Fruit fly (Drosophila melanogaster) whole organism, embryonic: Measurements from ENCODE around the gene CG10300.

ENCODE experiments used
- Atf3 ChIP-seq: fragments of 200-800 bp; sonication (Bioruptor generic); optimal IDR thresholded peaks from 3 replicates; lab custom pipeline; 2016; ENCODE audit warnings: missing biosample characterization, missing genetic modification characterization
- CG10321 ChIP-seq: fragments of 200-800 bp; sonication (Bioruptor generic); IDR thresholded peaks from 2 replicates; pipeline ENCODE4 v1.3.6; 2022; ENCODE audit warnings: missing biosample characterization, missing genetic modification characterization
- CG10543 ChIP-seq: fragments of 200-800 bp; sonication (Bioruptor generic); optimal IDR thresholded peaks from 3 replicates; lab custom pipeline; 2017; ENCODE audit warnings: missing biosample characterization, mild to moderate bottlenecking, missing genetic modification characterization, moderate library complexity
- CG11398 ChIP-seq: fragments of 200-800 bp; sonication (Bioruptor generic); optimal IDR thresholded peaks from 2 replicates; lab custom pipeline; 2016; ENCODE audit warnings: missing biosample characterization, missing genetic modification characterization
- CG11456 ChIP-seq: fragments of 200-800 bp; sonication (Bioruptor generic); IDR thresholded peaks from 3 replicates; pipeline ENCODE4 v1.3.6; 2022; ENCODE audit warnings: missing biosample characterization, missing genetic modification characterization
- CG11504 ChIP-seq: fragments of 200-800 bp; sonication (Bioruptor generic); optimal IDR thresholded peaks from 3 replicates; lab custom pipeline; 2019; ENCODE audit warnings: missing biosample characterization, mild to moderate bottlenecking, missing genetic modification characterization, moderate library complexity
- CG11695 ChIP-seq: fragments of 200-800 bp; sonication (Bioruptor generic); IDR thresholded peaks from 3 replicates; pipeline ENCODE4 v1.3.6; 2022; ENCODE audit warnings: missing biosample characterization, missing genetic modification characterization
- CG11723 ChIP-seq: fragments of 200-800 bp; sonication (Bioruptor generic); optimal IDR thresholded peaks from 2 replicates; lab custom pipeline; 2017; ENCODE audit warnings: missing biosample characterization, mild to moderate bottlenecking, missing genetic modification characterization
- CG13775 ChIP-seq: fragments of 200-800 bp; sonication (Bioruptor generic); optimal IDR thresholded peaks from 3 replicates; lab custom pipeline; 2017; ENCODE audit warnings: missing biosample characterization, mild to moderate bottlenecking, missing genetic modification characterization
- CG1647 ChIP-seq: fragments of 200-800 bp; sonication (Bioruptor generic); optimal IDR thresholded peaks from 3 replicates; lab custom pipeline; 2016; ENCODE audit warnings: missing biosample characterization, missing genetic modification characterization
- CG16813 ChIP-seq: fragments of 200-800 bp; sonication (Bioruptor generic); IDR thresholded peaks from 3 replicates; pipeline ENCODE4 v1.3.6; 2022; ENCODE audit warnings: missing biosample characterization, missing genetic modification characterization; ENCODE audit not compliant: partially characterized antibody
- CG17568 ChIP-seq: fragments of 200-800 bp; sonication (Bioruptor generic); optimal IDR thresholded peaks from 2 replicates; lab custom pipeline; 2018; ENCODE audit warnings: missing biosample characterization, mild to moderate bottlenecking, missing genetic modification characterization, moderate library complexity
- CG17912 ChIP-seq: fragments of 200-800 bp; sonication (Bioruptor generic); optimal IDR thresholded peaks from 2 replicates; lab custom pipeline; 2018; ENCODE audit warnings: missing biosample characterization, mild to moderate bottlenecking, missing genetic modification characterization
- CG18262 ChIP-seq: fragments of 200-800 bp; optimal IDR thresholded peaks from 3 replicates; lab custom pipeline; 2019; ENCODE audit warnings: missing biosample characterization, mild to moderate bottlenecking, missing genetic modification characterization, moderate library complexity
- CG2202 ChIP-seq: fragments of 200-800 bp; sonication (Bioruptor generic); optimal IDR thresholded peaks from 2 replicates; lab custom pipeline; 2018; ENCODE audit warnings: missing biosample characterization, mild to moderate bottlenecking, missing genetic modification characterization
- CG30403 ChIP-seq: fragments of 200-800 bp; sonication (Bioruptor generic); optimal IDR thresholded peaks from 3 replicates; lab custom pipeline; 2016; ENCODE audit warnings: missing biosample characterization, missing genetic modification characterization
- CG3065 ChIP-seq: fragments of 200-800 bp; sonication (Bioruptor generic); optimal IDR thresholded peaks from 2 replicates; lab custom pipeline; 2016; ENCODE audit warnings: missing biosample characterization, missing genetic modification characterization
- CG31365 ChIP-seq: fragments of 200-800 bp; sonication (Bioruptor generic); optimal IDR thresholded peaks from 2 replicates; lab custom pipeline; 2018; ENCODE audit warnings: missing biosample characterization, mild to moderate bottlenecking, missing genetic modification characterization
- CG32767 ChIP-seq: fragments of 200-800 bp; sonication (Bioruptor generic); IDR thresholded peaks from 2 replicates; pipeline ENCODE4 v1.3.6; 2022; ENCODE audit warnings: missing biosample characterization, missing genetic modification characterization
- CG32772 ChIP-seq: fragments of 200-800 bp; sonication (Bioruptor generic); IDR thresholded peaks from 2 replicates; pipeline ENCODE4 v1.3.6; 2022; ENCODE audit warnings: missing biosample characterization, missing genetic modification characterization
- CG4360 ChIP-seq: fragments of 200-800 bp; sonication (Bioruptor generic); IDR thresholded peaks from 2 replicates; pipeline ENCODE4 v1.3.6; 2022; ENCODE audit warnings: missing biosample characterization, missing genetic modification characterization
- CG4707 ChIP-seq: fragments of 200-800 bp; sonication (Bioruptor generic); optimal IDR thresholded peaks from 2 replicates; lab custom pipeline; 2018; ENCODE audit warnings: missing biosample characterization, mild to moderate bottlenecking, missing genetic modification characterization, moderate library complexity
- CG7987 ChIP-seq: fragments of 200-800 bp; sonication (Bioruptor generic); optimal IDR thresholded peaks from 2 replicates; lab custom pipeline; 2018; ENCODE audit warnings: missing biosample characterization, mild to moderate bottlenecking, missing genetic modification characterization, moderate library complexity
- CG8478 ChIP-seq: fragments of >200 bp; optimal IDR thresholded peaks from 2 replicates; lab custom pipeline; 2018
- CG9727 ChIP-seq: fragments of 200-800 bp; sonication (Bioruptor generic); optimal IDR thresholded peaks from 3 replicates; lab custom pipeline; 2017; ENCODE audit warnings: missing biosample characterization, mild to moderate bottlenecking, missing genetic modification characterization
- Dip3 ChIP-seq: fragments of 200-800 bp; sonication (Bioruptor generic); optimal IDR thresholded peaks from 3 replicates; lab custom pipeline; 2016; ENCODE audit warnings: missing biosample characterization, missing genetic modification characterization
- Doc3 ChIP-seq: fragments of 200-800 bp; sonication (Bioruptor generic); IDR thresholded peaks from 3 replicates; pipeline ENCODE4 v1.3.6; 2022; ENCODE audit warnings: missing biosample characterization, missing genetic modification characterization; ENCODE audit not compliant: partially characterized antibody
- Jarid2 ChIP-seq: fragments of 200-800 bp; sonication (Bioruptor generic); optimal IDR thresholded peaks from 3 replicates; lab custom pipeline; 2017; ENCODE audit warnings: mild to moderate bottlenecking, missing biosample characterization, missing genetic modification reagents, missing genetic modification characterization
- MTF-1 ChIP-seq: fragments of 200-800 bp; sonication (Bioruptor generic); optimal IDR thresholded peaks from 2 replicates; lab custom pipeline; 2018; ENCODE audit warnings: missing biosample characterization, mild to moderate bottlenecking, missing genetic modification characterization, borderline replicate concordance
- Max ChIP-seq: fragments of 200-800 bp; sonication (Bioruptor generic); optimal IDR thresholded peaks from 2 replicates; lab custom pipeline; 2016; ENCODE audit warnings: missing biosample characterization, mild to moderate bottlenecking, missing genetic modification characterization
- Meics ChIP-seq: fragments of 200-800 bp; sonication (Bioruptor generic); optimal IDR thresholded peaks from 2 replicates; lab custom pipeline; 2017; ENCODE audit warnings: missing biosample characterization, mild to moderate bottlenecking, missing genetic modification characterization
- Nf-YB ChIP-seq: fragments of 200-800 bp; sonication (Bioruptor generic); optimal IDR thresholded peaks from 3 replicates; lab custom pipeline; 2019; ENCODE audit warnings: missing biosample characterization, mild to moderate bottlenecking, missing genetic modification characterization, moderate library complexity
- Rx ChIP-seq: fragments of 200-800 bp; sonication (Bioruptor generic); IDR thresholded peaks from 2 replicates; pipeline ENCODE4 v1.3.6; 2022; ENCODE audit warnings: missing biosample characterization, missing genetic modification characterization
- Scr ChIP-seq: fragments of 200-800 bp; sonication (Bioruptor generic); IDR thresholded peaks from 2 replicates; pipeline ENCODE4 v1.3.6; 2022; ENCODE audit warnings: missing biosample characterization, missing genetic modification characterization; ENCODE audit not compliant: partially characterized antibody
- bcd ChIP-seq: fragments of 200-800 bp; sonication (Bioruptor generic); optimal IDR thresholded peaks from 2 replicates; lab custom pipeline; 2017; ENCODE audit warnings: missing biosample characterization, mild to moderate bottlenecking, missing genetic modification characterization
- chn ChIP-seq: fragments of 200-800 bp; sonication (Bioruptor generic); optimal IDR thresholded peaks from 2 replicates; lab custom pipeline; 2016; ENCODE audit warnings: missing biosample characterization, missing genetic modification characterization
- disco-r ChIP-seq: fragments of 200-800 bp; sonication (Bioruptor generic); optimal IDR thresholded peaks from 2 replicates; lab custom pipeline; 2016; ENCODE audit warnings: missing biosample characterization, missing genetic modification characterization
- dmrt99B ChIP-seq: fragments of 200-800 bp; sonication (Bioruptor generic); optimal IDR thresholded peaks from 2 replicates; lab custom pipeline; 2018; ENCODE audit warnings: missing biosample characterization, mild to moderate bottlenecking, missing genetic modification characterization, moderate library complexity
- h ChIP-seq: fragments of >200 bp; optimal IDR thresholded peaks from 2 replicates; lab custom pipeline; 2017
- jigr1 ChIP-seq: fragments of 200-800 bp; sonication (Bioruptor generic); IDR thresholded peaks from 3 replicates; pipeline ENCODE4 v1.3.6; 2022; ENCODE audit warnings: missing biosample characterization, missing genetic modification characterization
- nom ChIP-seq: fragments of 200-800 bp; sonication (Bioruptor generic); optimal IDR thresholded peaks from 2 replicates; lab custom pipeline; 2017; ENCODE audit warnings: missing biosample characterization, missing genetic modification characterization, mild to moderate bottlenecking, moderate library complexity, missing genetic modification reagents
- onecut ChIP-seq: fragments of 200-800 bp; sonication (Bioruptor generic); IDR thresholded peaks from 2 replicates; pipeline ENCODE4 v1.3.6; 2022; ENCODE audit warnings: missing biosample characterization, missing genetic modification characterization
- phol ChIP-seq: fragments of 200-800 bp; sonication (Bioruptor generic); optimal IDR thresholded peaks from 3 replicates; lab custom pipeline; 2018; ENCODE audit warnings: missing biosample characterization, mild to moderate bottlenecking, missing genetic modification characterization, moderate library complexity
- pros ChIP-seq: fragments of 200-800 bp; sonication (Bioruptor generic); optimal IDR thresholded peaks from 3 replicates; lab custom pipeline; 2019; ENCODE audit warnings: missing biosample characterization, mild to moderate bottlenecking, missing genetic modification characterization, moderate library complexity
- rib ChIP-seq: fragments of 200-800 bp; sonication (Bioruptor generic); IDR thresholded peaks from 2 replicates; pipeline ENCODE4 v1.3.6; 2022; ENCODE audit warnings: missing biosample characterization, missing genetic modification characterization
- stwl ChIP-seq: fragments of 200-800 bp; sonication (Bioruptor generic); optimal IDR thresholded peaks from 3 replicates; lab custom pipeline; 2018; ENCODE audit warnings: missing biosample characterization, mild to moderate bottlenecking, missing genetic modification characterization, moderate library complexity
- tgo ChIP-seq: fragments of 200-800 bp; sonication (Bioruptor generic); IDR thresholded peaks from 3 replicates; pipeline ENCODE4 v1.3.6; 2022; ENCODE audit warnings: missing biosample characterization, missing genetic modification characterization
- tll ChIP-seq, 2 experiments: fragments of 200-800 bp in 1 of 2; fragments of >200 bp in 1 of 2; sonication (Bioruptor generic) in 1 of 2; optimal IDR thresholded peaks; 2 replicates each; lab custom pipeline; 2017 to 2019; ENCODE audit warnings: missing biosample characterization in 2 of 2, missing genetic modification characterization in 2 of 2, mild to moderate bottlenecking in 1 of 2, moderate library complexity in 1 of 2
- trem ChIP-seq: fragments of 200-800 bp; optimal IDR thresholded peaks from 3 replicates; lab custom pipeline; 2019; ENCODE audit warnings: missing biosample characterization, mild to moderate bottlenecking, missing genetic modification characterization, moderate library complexity
- wor ChIP-seq: fragments of 200-800 bp; sonication (Bioruptor generic); IDR thresholded peaks from 2 replicates; pipeline ENCODE4 v1.3.6; 2022; ENCODE audit warnings: missing biosample characterization, missing genetic modification characterization
- zen ChIP-seq: fragments of 200-800 bp; sonication (Bioruptor generic); optimal IDR thresholded peaks from 3 replicates; lab custom pipeline; 2018; ENCODE audit warnings: missing biosample characterization, mild to moderate bottlenecking, missing genetic modification characterization, moderate library complexity

The CG10300 gene

DNA sequence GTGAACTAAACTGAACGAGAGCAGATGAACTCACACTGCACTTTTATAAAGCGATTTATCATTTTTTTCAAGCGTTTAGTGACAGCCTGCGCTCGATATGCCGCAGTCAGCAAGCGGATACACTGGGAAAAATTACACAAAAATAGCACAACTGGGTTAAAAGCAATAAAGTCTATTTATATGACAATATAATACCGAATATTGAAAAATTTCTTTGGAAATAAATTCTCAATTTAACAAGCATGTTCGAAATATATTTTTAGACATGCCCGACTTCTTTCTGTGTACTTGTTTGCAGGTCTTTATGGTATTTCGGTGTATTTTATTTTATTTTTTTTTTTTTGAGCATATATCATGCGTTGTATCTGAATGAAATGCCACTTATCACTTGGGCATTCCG, 2.6 kb downstream of the CG10300 start (continued):
- TF ChIP-seq CG17568 (GFP tag; lab: Kevin White, UChicago) (peak; percentile 42), dmrt99B (tag; lab: Kevin White, UChicago) (peak; percentile 81), CG31365 (tag; lab: Kevin White, UChicago) (no peak), CG32772 (GFP tag; lab: Robert Waterston, UW) (peak; percentile 68), zen (tag; lab: Kevin White, UChicago) (peak; percentile 79), onecut (0 out of 2 replicates have a peak, but pooled peaks have one; percentile 38), CG11456 (no peak), Max (peak; percentile 62), Dip3 (GFP tag; lab: Kevin White, UChicago) (no peak), tgo (GFP tag; lab: Robert Waterston, UW) (peak; percentile 69), CG11504 (peak; percentile 65), CG4707 (GFP tag; lab: Kevin White, UChicago) (peak; percentile 31), CG1647 (GFP tag; lab: Kevin White, UChicago) (peak; percentile 12), Atf3 (GFP tag; lab: Kevin White, UChicago) (peak; percentile 41), phol (tag; lab: Kevin White, UChicago) (peak; percentile 76), Jarid2 (no peak), rib (GFP tag; lab: Robert Waterston, UW) (no peak), CG17912 (no peak), disco-r (peak; percentile 0), CG9727 (peak; percentile 64), nom (GFP tag; lab: Kevin White, UChicago) (no peak), CG13775 (GFP tag; lab: Kevin White, UChicago) (peak; percentile 46), CG11398 (GFP tag; lab: Kevin White, UChicago) (no peak), CG10321 (no peak), MTF-1 (no peak), Meics (GFP tag; lab: Kevin White, UChicago) (no peak), CG16813 (GFP tag; lab: Robert Waterston, UW) (no peak), tll (GFP tag; optimal IDR thresholded peaks at IDR 0.05; lab: Kevin White, UChicago) (no peak), bcd (GFP tag; lab: Kevin White, UChicago) (peak; percentile 47), Doc3 (GFP tag; lab: Robert Waterston, UW) (no peak), CG11695 (GFP tag; lab: Robert Waterston, UW) (peak; percentile 39; the same call in 1 of the 3 replicates), trem (tag; lab: Kevin White, UChicago) (peak; percentile 25), CG30403 (GFP tag; lab: Kevin White, UChicago) (peak; percentile 70), CG3065 (GFP tag; lab: Kevin White, UChicago) (peak; percentile 18), CG18262 (tag; lab: Kevin White, UChicago) (peak; percentile 35), CG10543 (GFP tag; lab: Kevin White, UChicago) (no peak), CG8478 (no peak), CG32767 (GFP tag; lab: Robert Waterston, UW) (0 out of 2 replicates have a peak, but pooled peaks have one; percentile 26), h (no peak), jigr1 (0 out of 3 replicates have a peak, but pooled peaks have one; percentile 12), Scr (GFP tag; lab: Robert Waterston, UW) (no peak), Rx (GFP tag; lab: Robert Waterston, UW) (0 out of 2 replicates have a peak, but pooled peaks have one; percentile 13), CG7987 (no peak), CG4360 (GFP tag; lab: Robert Waterston, UW) (peak; percentile 28; the same call in 1 of the 2 replicates), stwl (no peak), Nf-YB (GFP tag; lab: Kevin White, UChicago) (no peak), pros (GFP tag; lab: Kevin White, UChicago) (no peak), CG2202 (tag; lab: Kevin White, UChicago) (peak; percentile 29), CG11723 (no peak), chn (peak; percentile 56), wor (GFP tag; lab: Robert Waterston, UW) (peak; percentile 46; the same call in 1 of the 2 replicates)
